Fruit fly (Drosophila melanogaster) Kc167 (cell line): ENCODE results near the gene CG15894.

Source experiments
- Myc ChIP-seq: fragments of >200 bp; optimal IDR thresholded peaks from 2 replicates; lab custom pipeline; 2017; ENCODE audit warnings: missing external identifiers
- Sin3A ChIP-seq: fragments of >200 bp; optimal IDR thresholded peaks from 2 replicates; lab custom pipeline; 2018; ENCODE audit warnings: missing external identifiers
- h ChIP-seq: fragments of >200 bp; optimal IDR thresholded peaks from 3 replicates; lab custom pipeline; 2018; ENCODE audit warnings: missing external identifiers
- insv ChIP-seq: fragments of >200 bp; optimal IDR thresholded peaks from 3 replicates; lab custom pipeline; 2018; ENCODE audit warnings: missing external identifiers
- psq ChIP-seq: fragments of >200 bp; optimal IDR thresholded peaks from 2 replicates; lab custom pipeline; 2017; ENCODE audit warnings: missing external identifiers

DNA sequence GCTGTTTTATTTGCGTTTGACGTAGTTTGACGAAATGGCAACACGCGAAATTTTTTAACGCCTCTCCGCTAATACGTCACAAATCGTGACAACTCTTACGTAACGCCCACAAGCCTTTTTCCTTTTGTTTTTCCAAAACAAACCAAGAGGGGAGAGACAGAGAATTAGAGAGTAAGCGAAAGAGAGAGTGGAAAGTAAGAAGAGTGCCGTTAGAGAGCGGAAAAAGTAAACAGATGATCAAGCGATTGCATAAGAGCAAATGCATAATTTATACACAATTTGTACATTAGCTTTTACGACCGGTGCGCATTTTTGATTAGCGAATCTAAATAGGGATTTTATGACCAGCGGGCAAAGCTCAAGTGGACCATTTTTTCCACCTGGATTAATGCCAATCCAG is 45.2 kb downstream of the CG15894 start:
- TF ChIP-seq insv (lab: Kevin White, UChicago) (no peak), h (lab: Kevin White, UChicago) (no peak), Sin3A (lab: Kevin White, UChicago) (no peak), Myc (lab: Kevin White, UChicago) (no peak), psq (lab: Kevin White, UChicago) (no peak)
